Fruit fly (Drosophila melanogaster) whole organism: ENCODE data around the gene sun.

Experiments
- CG8478 ChIP-seq: fragments of >200 bp; optimal IDR thresholded peaks from 2 replicates; lab custom pipeline; 2018; ENCODE audit warnings: inconsistent platforms
- Dll ChIP-seq: fragments of >200 bp; optimal IDR thresholded peaks from 2 replicates; lab custom pipeline; 2017
- EcR ChIP-seq, 2 experiments: fragments of >200 bp; optimal IDR thresholded peaks; 2 replicates each; lab custom pipeline; 2017; ENCODE audit warnings: missing biosample characterization in 2 of 2, missing genetic modification characterization in 2 of 2, missing genetic modification reagents in 2 of 2
- pan ChIP-seq: fragments of >200 bp; optimal IDR thresholded peaks from 2 replicates; lab custom pipeline; 2017
- psq ChIP-seq: fragments of >200 bp; optimal IDR thresholded peaks from 2 replicates; lab custom pipeline; 2017
- usp ChIP-seq: fragments of >200 bp; optimal IDR thresholded peaks from 2 replicates; lab custom pipeline; 2017; ENCODE audit warnings: missing biosample characterization, missing genetic modification characterization, mixed read lengths

dm6 chrX:15817823-15818222 is 31.2 kb downstream of the sun start:
- TF ChIP-seq psq (lab: Kevin White, UChicago), result no peak
- TF ChIP-seq usp (GFP tag; lab: Kevin White, UChicago), result no peak
- no peak for TF ChIP-seq CG8478 (lab: Kevin White, UChicago)
- no peak for TF ChIP-seq Dll (lab: Kevin White, UChicago)
- no peak for TF ChIP-seq EcR (GFP tag; optimal IDR thresholded peaks at IDR 0.05; lab: Kevin White, UChicago)
- no peak for TF ChIP-seq pan
